Worm (Caenorhabditis elegans) whole organism, L3 larva: Measurements from ENCODE around the gene F20D12.7.
"Not testable (repeated sequence)": the region's sequence is repeated elsewhere in the genome, so short reads cannot be mapped to it uniquely, and the experiment has no call there.

Experiments used
- aly-2 ChIP-seq: fragments of 150-350 bp; optimal IDR thresholded peaks from 2 replicates; lab custom pipeline; 2014; ENCODE audit warnings: missing biosample characterization, missing genetic modification characterization
- nfya-1 ChIP-seq: sonication (generic microtip); optimal IDR thresholded peaks from 2 replicates; lab custom pipeline; 2017; ENCODE audit warnings: missing genetic modification characterization, mild to moderate bottlenecking, missing compliant biosample characterization, antibody characterized with exemption, moderate library complexity; ENCODE audit not compliant: insufficient read depth

ce11 chrIV:7946899-7947499 is 8.3 kb upstream of the F20D12.7 start, which contains the start of gene F20D12.12:
- TF ChIP-seq aly-2 (tag; lab: Kevin White, UChicago): not testable (repeated sequence)
- TF ChIP-seq nfya-1 (tag; lab: Kevin White, UChicago): peak; percentile 85
